Worm (Caenorhabditis elegans) whole organism, mixed stage, embryonic: ENCODE results near the gene ZK662.5.

Source experiments
- nhr-12 ChIP-seq: fragments of 150-350 bp; optimal IDR thresholded peaks from 2 replicates; lab custom pipeline; 2014; ENCODE audit warnings: missing biosample characterization, missing genetic modification characterization
- unc-62 ChIP-seq: fragments of 150-350 bp; optimal IDR thresholded peaks from 2 replicates; lab custom pipeline; 2014; ENCODE audit warnings: missing biosample characterization, missing genetic modification reagents, missing genetic modification characterization
- ztf-11 ChIP-seq: fragments of 150-350 bp; optimal IDR thresholded peaks from 2 replicates; lab custom pipeline; 2014; ENCODE audit warnings: missing biosample characterization, missing genetic modification characterization

DNA sequence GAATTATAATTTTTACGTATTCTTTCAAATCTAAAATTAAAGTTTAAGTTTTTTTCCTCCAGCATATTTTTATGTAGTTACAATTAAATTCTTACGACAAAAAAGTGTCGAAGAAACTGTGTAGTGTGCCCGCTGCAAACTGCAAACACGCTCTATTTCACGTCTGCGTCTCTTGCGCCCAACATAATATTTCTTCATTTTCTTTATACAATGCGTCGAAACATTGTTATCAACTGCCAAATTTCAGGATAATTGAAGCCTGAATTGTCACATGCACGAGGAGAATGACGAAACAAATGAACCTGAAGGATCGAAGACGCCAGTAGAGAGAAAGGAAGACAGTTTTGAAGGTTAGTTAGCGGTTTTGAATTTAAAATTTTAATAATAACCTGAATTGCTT lies 32.2 kb upstream of the ZK662.5 start, which contains the start of gene C03H12.1:
- TF ChIP-seq nhr-12 (tag; lab: Kevin White, UChicago) (no peak), unc-62 (GFP tag; lab: Kevin White, UChicago) (no peak), ztf-11 (no peak)
